Fruit fly (Drosophila melanogaster) Kc167 (cell line): Measurements from ENCODE around the gene Wdr92.

Source experiments
- Myc ChIP-seq: fragments of >200 bp; optimal IDR thresholded peaks from 2 replicates; lab custom pipeline; 2017; ENCODE audit warnings: missing external identifiers
- Sin3A ChIP-seq: fragments of >200 bp; optimal IDR thresholded peaks from 2 replicates; lab custom pipeline; 2018; ENCODE audit warnings: missing external identifiers
- h ChIP-seq: fragments of >200 bp; optimal IDR thresholded peaks from 3 replicates; lab custom pipeline; 2018; ENCODE audit warnings: missing external identifiers
- insv ChIP-seq: fragments of >200 bp; optimal IDR thresholded peaks from 3 replicates; lab custom pipeline; 2018; ENCODE audit warnings: missing external identifiers
- psq ChIP-seq: fragments of >200 bp; optimal IDR thresholded peaks from 2 replicates; lab custom pipeline; 2017; ENCODE audit warnings: missing external identifiers
- ttk ChIP-seq: sonication (Bioruptor generic); optimal IDR thresholded peaks from 2 replicates; lab custom pipeline; 2017; ENCODE audit warnings: missing external identifiers

The Wdr92 gene

dm6 chr3L:17950132-17950815 is 42.3 kb downstream of the Wdr92 start:
- TF ChIP-seq ttk (lab: Kevin White, UChicago) (no peak), insv (no peak), Sin3A (lab: Kevin White, UChicago) (no peak), psq (lab: Kevin White, UChicago) (no peak), Myc (no peak), h (lab: Kevin White, UChicago) (no peak)

dm6 chr3L:17956369-17957007 is 48.5 kb downstream of the Wdr92 start:
- TF ChIP-seq h (lab: Kevin White, UChicago) (no peak), ttk (lab: Kevin White, UChicago) (no peak), Myc (no peak), insv (no peak), Sin3A (lab: Kevin White, UChicago) (no peak), psq (lab: Kevin White, UChicago) (no peak)

- no peak for TF ChIP-seq Myc
- TF ChIP-seq Sin3A (lab: Kevin White, UChicago) = no peak
- no peak for TF ChIP-seq psq (lab: Kevin White, UChicago)
- TF ChIP-seq insv = no peak
- no peak for TF ChIP-seq ttk (lab: Kevin White, UChicago)
These were observed 50.5 kb downstream of the Wdr92 start for dm6 chr3L:17958231-17958976.

dm6 chr3L:17958977-17959279 is 51.0 kb downstream of the Wdr92 start:
- TF ChIP-seq insv = no peak
- no peak for TF ChIP-seq Sin3A (lab: Kevin White, UChicago)
- TF ChIP-seq ttk (lab: Kevin White, UChicago) = no peak
- TF ChIP-seq Myc = no peak
- no peak for TF ChIP-seq psq (lab: Kevin White, UChicago)
- no peak for TF ChIP-seq h (lab: Kevin White, UChicago)
